Worm (Caenorhabditis elegans): ENCODE data around the gene K08H10.6.

DNA sequence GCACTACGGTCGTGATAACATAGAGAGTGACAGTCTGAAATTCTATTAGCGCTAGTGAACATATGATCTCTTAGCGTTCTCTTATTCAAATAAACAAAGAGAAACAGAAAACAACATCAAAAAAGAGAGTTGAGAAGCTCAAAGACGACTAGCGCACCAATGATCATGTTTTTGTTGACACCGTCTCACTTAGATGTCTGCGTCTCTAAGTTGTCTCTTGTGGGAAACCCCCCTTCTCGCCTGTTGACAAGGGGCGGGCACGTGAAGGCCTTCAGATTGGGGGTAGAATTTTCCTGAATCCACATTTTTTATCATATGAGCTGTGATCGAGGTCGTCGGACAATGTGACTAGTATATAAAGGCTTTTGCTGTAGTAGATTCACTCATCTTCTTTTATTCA, 24.2 kb upstream of the K08H10.6 start:
- TF ChIP-seq eyg-1 (tag; optimal IDR thresholded peaks at IDR 0.05): no peak
- TF ChIP-seq pqm-1 (tag; optimal IDR thresholded peaks at IDR 0.05): no peak
- no peak for TF ChIP-seq rnt-1 (tag; optimal IDR thresholded peaks at IDR 0.05)
- no peak for TF ChIP-seq dve-1 (tag; optimal IDR thresholded peaks at IDR 0.05)
- TF ChIP-seq lim-6 (tag; optimal IDR thresholded peaks at IDR 0.05): no peak
- no peak for TF ChIP-seq ztf-16 (tag; optimal IDR thresholded peaks at IDR 0.05)
- TF ChIP-seq nhr-232 (tag; optimal IDR thresholded peaks at IDR 0.05): no peak
- TF ChIP-seq ama-1 (optimal IDR thresholded peaks at IDR 0.05): no peak
- TF ChIP-seq ceh-9 (tag; optimal IDR thresholded peaks at IDR 0.05): no peak
- no peak for TF ChIP-seq unc-3 (GFP tag; conservative IDR thresholded peaks at IDR 0.05)
- TF ChIP-seq unc-3 (tag; optimal IDR thresholded peaks at IDR 0.05): no peak

Measured in whole organism, late embryonic.